Worm (Caenorhabditis elegans) whole organism, late embryonic: ENCODE measurements around the gene hlh-14.

Experiments used
- ama-1 ChIP-seq: fragments of 150-350 bp; optimal IDR thresholded peaks from 2 replicates; lab custom pipeline; 2014
- ceh-24 ChIP-seq: sonication (generic microtip); optimal IDR thresholded peaks from 2 replicates; lab custom pipeline; 2016; ENCODE audit warnings: mild to moderate bottlenecking, missing genetic modification characterization, missing compliant biosample characterization
- eyg-1 ChIP-seq: sonication (generic microtip); optimal IDR thresholded peaks from 2 replicates; lab custom pipeline; 2016; ENCODE audit warnings: missing genotype, missing genetic modification characterization, missing compliant biosample characterization
- fkh-10 ChIP-seq: fragments of 150-350 bp; optimal IDR thresholded peaks from 2 replicates; lab custom pipeline; 2014; ENCODE audit warnings: missing biosample characterization, missing genetic modification reagents, missing genetic modification characterization
- hlh-6 ChIP-seq: sonication (generic microtip); optimal IDR thresholded peaks from 2 replicates; lab custom pipeline; 2016; ENCODE audit warnings: missing genotype, missing genetic modification characterization, missing compliant biosample characterization
- nhr-11 ChIP-seq: fragments of 150-350 bp; optimal IDR thresholded peaks from 2 replicates; lab custom pipeline; 2014; ENCODE audit warnings: missing biosample characterization, missing genetic modification characterization
- nhr-232 ChIP-seq: sonication (generic microtip); optimal IDR thresholded peaks from 2 replicates; lab custom pipeline; 2016; ENCODE audit warnings: missing genetic modification characterization, missing compliant biosample characterization
- pqm-1 ChIP-seq: sonication (generic microtip); optimal IDR thresholded peaks from 2 replicates; lab custom pipeline; 2016; ENCODE audit warnings: missing genetic modification characterization, missing compliant biosample characterization
- ref-2 ChIP-seq: sonication (generic microtip); optimal IDR thresholded peaks from 2 replicates; lab custom pipeline; 2016; ENCODE audit warnings: missing genetic modification characterization, missing compliant biosample characterization
- rnt-1 ChIP-seq: sonication (generic microtip); optimal IDR thresholded peaks from 2 replicates; lab custom pipeline; 2016; ENCODE audit warnings: missing genetic modification characterization, missing compliant biosample characterization
- tbx-7 ChIP-seq: sonication (generic microtip); optimal IDR thresholded peaks from 2 replicates; lab custom pipeline; 2016; ENCODE audit warnings: missing genotype, missing genetic modification characterization, missing compliant biosample characterization
- unc-86 ChIP-seq: sonication (generic microtip); optimal IDR thresholded peaks from 2 replicates; lab custom pipeline; 2016; ENCODE audit warnings: missing genetic modification characterization, missing compliant biosample characterization

- TF ChIP-seq ceh-24 (tag; lab: Kevin White, UChicago) (no peak), ref-2 (no peak), pqm-1 (tag; lab: Kevin White, UChicago) (no peak), rnt-1 (tag; lab: Kevin White, UChicago) (no peak), eyg-1 (tag; lab: Kevin White, UChicago) (no peak), tbx-7 (tag; lab: Kevin White, UChicago) (no peak), hlh-6 (no peak), fkh-10 (GFP tag; lab: Kevin White, UChicago) (no peak), unc-86 (tag; lab: Kevin White, UChicago) (no peak), nhr-11 (tag; lab: Kevin White, UChicago) (no peak), nhr-232 (tag; lab: Kevin White, UChicago) (no peak), ama-1 (lab: Kevin White, UChicago) (no peak)
Observed at ce11 chrII:5738795-5739194, at the start of gene hlh-14.
